Fruit fly (Drosophila melanogaster): ENCODE data around the gene dl.

- peak; percentile 50 for TF ChIP-seq Snoo (tag; optimal IDR thresholded peaks at IDR 0.05)
- peak; percentile 54 for TF ChIP-seq CG32121 (GFP tag; IDR thresholded peaks at IDR 0.05)
These were observed 61.1 kb downstream of the dl start for dm6 chr2L:17389104-17389503.

All from whole organism, pupa.